Fruit fly (Drosophila melanogaster): Measurements from ENCODE around the gene CG43739.
A peak's percentile ranks its signal among the peaks of the same experiment; 100 is the strongest.

Gene CG43739

DNA sequence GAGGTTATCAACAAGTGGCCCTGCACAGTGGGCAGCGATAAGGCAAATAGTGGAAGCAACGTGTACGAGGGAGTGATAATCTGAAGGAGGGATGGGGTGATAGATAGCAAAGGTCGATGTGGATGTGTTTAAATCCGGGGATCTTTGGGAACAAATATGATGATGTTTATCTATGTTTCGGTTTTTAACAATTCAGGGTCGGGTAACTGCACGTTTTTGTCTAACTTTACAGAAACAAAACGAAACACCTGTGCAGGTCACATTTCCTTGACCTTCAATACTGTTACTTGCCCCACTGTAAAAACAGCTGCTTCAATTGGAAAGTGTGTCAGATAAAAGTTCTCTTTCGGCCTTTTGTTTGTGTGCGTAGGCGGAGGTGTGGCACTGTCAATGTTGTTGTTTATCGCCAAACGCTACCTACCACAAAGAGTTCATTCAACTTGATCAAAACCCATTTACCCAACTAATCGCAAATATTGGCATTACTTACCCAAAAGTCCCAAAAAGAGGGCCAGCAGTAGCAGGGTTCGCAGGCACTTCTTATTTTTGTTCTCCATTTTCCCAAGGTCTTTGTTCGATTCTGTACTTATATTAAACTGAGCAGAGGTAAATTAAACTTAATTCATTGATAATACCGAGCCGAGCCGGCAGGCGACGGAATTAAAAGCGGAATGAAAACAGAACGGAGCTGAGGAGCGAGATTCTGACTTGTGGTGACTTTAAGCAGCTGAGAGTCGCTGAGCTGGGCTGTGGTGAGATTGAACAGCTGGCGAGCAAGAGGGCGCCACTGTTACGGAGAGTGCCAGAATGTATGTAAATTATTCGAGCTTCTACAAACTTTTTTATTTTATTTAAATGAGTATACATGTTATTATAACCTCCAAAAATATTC is 3.7 kb upstream of the CG43739 start, which contains the start of gene Mtp (continued):
- peak; percentile 80 for TF ChIP-seq CG13424 (tag; optimal IDR thresholded peaks at IDR 0.05)
- peak; percentile 88 to 99 for TF ChIP-seq crp (GFP tag; optimal IDR thresholded peaks at IDR 0.05)
- TF ChIP-seq hth (optimal IDR thresholded peaks at IDR 0.05) = no peak
- peak; percentile 85 for TF ChIP-seq vvl (GFP tag; IDR thresholded peaks at IDR 0.05)
- TF ChIP-seq GATAe (GFP tag; conservative IDR thresholded peaks at IDR 0.05) = no peak
- peak; percentile 58 for TF ChIP-seq CG30020 (tag; optimal IDR thresholded peaks at IDR 0.05)
- no peak for TF ChIP-seq CG8765 (GFP tag; IDR thresholded peaks at IDR 0.05)
- peak; percentile 30 for TF ChIP-seq D19B (GFP tag; optimal IDR thresholded peaks at IDR 0.05)
- TF ChIP-seq dmrt11E (tag; optimal IDR thresholded peaks at IDR 0.05) = peak; percentile 76
- TF ChIP-seq ap (GFP tag; IDR thresholded peaks at IDR 0.05) = no peak
- peak; percentile 69 for TF ChIP-seq Chrac-16 (GFP tag; optimal IDR thresholded peaks at IDR 0.05)
- TF ChIP-seq B-H2 (GFP tag; optimal IDR thresholded peaks at IDR 0.05) = peak; percentile 29
- TF ChIP-seq CG1603 (tag; optimal IDR thresholded peaks at IDR 0.05) = peak; percentile 77
- peak; percentile 67 for TF ChIP-seq lab (GFP tag; optimal IDR thresholded peaks at IDR 0.05)
- no peak for TF ChIP-seq dan (GFP tag; IDR thresholded peaks at IDR 0.05)
- peak; percentile 7 for TF ChIP-seq sqz (GFP tag; optimal IDR thresholded peaks at IDR 0.05)
- peak; percentile 73 for TF ChIP-seq NK7.1 (GFP tag; optimal IDR thresholded peaks at IDR 0.05)
- TF ChIP-seq lmd (GFP tag; IDR thresholded peaks at IDR 0.05) = peak; percentile 79
- peak; percentile 83 for TF ChIP-seq CG12769 (tag; optimal IDR thresholded peaks at IDR 0.05)
- peak; percentile 19 for TF ChIP-seq CG4617 (GFP tag; optimal IDR thresholded peaks at IDR 0.05; ENCODE audit: borderline replicate concordance)
- TF ChIP-seq Dad (GFP tag; optimal IDR thresholded peaks at IDR 0.05) = peak; percentile 47
- 0 out of 2 replicates have a peak, but pooled peaks have one; percentile 21 for TF ChIP-seq ato (GFP tag; IDR thresholded peaks at IDR 0.05; ENCODE audit: partially characterized antibody)
- peak; percentile 77 for TF ChIP-seq CG14710 (tag; optimal IDR thresholded peaks at IDR 0.05)
- no peak for TF ChIP-seq hkb (optimal IDR thresholded peaks at IDR 0.05)
- peak; percentile 68 for TF ChIP-seq hkb (GFP tag; IDR thresholded peaks at IDR 0.05)
- peak; percentile 55 for TF ChIP-seq CG15696 (tag; optimal IDR thresholded peaks at IDR 0.05)
- TF ChIP-seq cad (GFP tag; optimal IDR thresholded peaks at IDR 0.05) = no peak
- TF ChIP-seq HLHmδ (GFP tag; optimal IDR thresholded peaks at IDR 0.05) = peak; percentile 50
- peak; percentile 40; the same call in 1 of the 2 replicates for TF ChIP-seq ro (GFP tag; IDR thresholded peaks at IDR 0.05)
- TF ChIP-seq caup (GFP tag; optimal IDR thresholded peaks at IDR 0.05; ENCODE audit: severe bottlenecking) = peak; percentile 64
- 0 out of 2 replicates have a peak, but pooled peaks have one; percentile 46 for TF ChIP-seq CG11696 (GFP tag; IDR thresholded peaks at IDR 0.05)
- TF ChIP-seq Usf (GFP tag; optimal IDR thresholded peaks at IDR 0.05) = peak; percentile 69
- no peak for TF ChIP-seq mirr (GFP tag; optimal IDR thresholded peaks at IDR 0.05)
- TF ChIP-seq unpg (GFP tag; optimal IDR thresholded peaks at IDR 0.05) = peak; percentile 61
- peak; percentile 78 for TF ChIP-seq seq (GFP tag; IDR thresholded peaks at IDR 0.05)
- no peak for TF ChIP-seq hb (GFP tag; IDR thresholded peaks at IDR 0.05; ENCODE audit: partially characterized antibody)
- TF ChIP-seq cwo (GFP tag; optimal IDR thresholded peaks at IDR 0.05) = peak; percentile 52
- TF ChIP-seq CG31224 (GFP tag; IDR thresholded peaks at IDR 0.05) = peak; percentile 32; the same call in 1 of the 2 replicates
- no peak for TF ChIP-seq CG6765 (GFP tag; optimal IDR thresholded peaks at IDR 0.05)
- no peak for TF ChIP-seq tna (GFP tag; IDR thresholded peaks at IDR 0.05; ENCODE audit: partially characterized antibody)
- peak; percentile 71 for TF ChIP-seq Atf-2 (GFP tag; optimal IDR thresholded peaks at IDR 0.05)
- peak; percentile 77 for TF ChIP-seq zfh1 (GFP tag; IDR thresholded peaks at IDR 0.05)
- TF ChIP-seq CG4282 (GFP tag; optimal IDR thresholded peaks at IDR 0.05) = peak; percentile 80
- TF ChIP-seq Mad (GFP tag; optimal IDR thresholded peaks at IDR 0.05) = peak; percentile 78
- TF ChIP-seq CG8281 (tag; optimal IDR thresholded peaks at IDR 0.05) = peak; percentile 22
- peak; percentile 56 for TF ChIP-seq CG10543 (GFP tag; optimal IDR thresholded peaks at IDR 0.05)
- no peak for TF ChIP-seq CG15073 (GFP tag; optimal IDR thresholded peaks at IDR 0.05)
- peak; percentile 60 to 84 for TF ChIP-seq Pdp1 (GFP tag; optimal IDR thresholded peaks at IDR 0.05)
